Worm (Caenorhabditis elegans): Measurements from ENCODE around the gene prx-2.

DNA sequence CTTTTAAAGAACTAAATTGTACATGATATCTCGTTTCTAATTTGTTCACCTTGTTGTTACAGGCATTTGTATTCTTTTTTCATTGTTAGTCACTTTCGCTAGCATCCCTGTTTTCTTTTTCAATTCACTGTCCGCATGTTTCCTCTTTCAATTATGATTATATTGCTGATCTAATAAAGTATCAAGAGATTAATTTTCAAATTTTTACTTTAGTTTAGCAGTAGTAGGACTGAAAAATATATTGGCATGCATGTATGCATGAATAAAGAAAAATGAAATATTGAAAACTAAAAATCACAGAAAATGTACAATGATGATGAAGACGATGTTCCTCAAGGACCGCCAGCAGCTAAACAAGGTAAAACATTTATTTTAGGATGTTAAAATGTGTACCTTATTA is 5.9 kb upstream of the prx-2 start, which contains the start of gene rbm-17:
- TF ChIP-seq pqm-1 (tag; optimal IDR thresholded peaks at IDR 0.05), result no peak
- TF ChIP-seq elt-4 (tag; optimal IDR thresholded peaks at IDR 0.05), result no peak
- no peak for TF ChIP-seq ceh-18 (tag; optimal IDR thresholded peaks at IDR 0.05)
- TF ChIP-seq ceh-6 (GFP tag; optimal IDR thresholded peaks at IDR 0.05), result no peak
- TF ChIP-seq hlh-13 (GFP tag; optimal IDR thresholded peaks at IDR 0.05), result no peak
- no peak for TF ChIP-seq unc-86 (tag; optimal IDR thresholded peaks at IDR 0.05)
- TF ChIP-seq hlh-6 (tag; optimal IDR thresholded peaks at IDR 0.05), result no peak
- TF ChIP-seq F13H6.1 (tag; optimal IDR thresholded peaks at IDR 0.05), result no peak

Data from whole organism, late embryonic.